Worm (Caenorhabditis elegans) whole organism, dauer: Measurements from ENCODE around the gene gln-1.

ENCODE experiments used
- unc-62 ChIP-seq: sonication (generic microtip); optimal IDR thresholded peaks from 2 replicates; lab custom pipeline; 2017; ENCODE audit warnings: missing biosample characterization, missing genetic modification reagents, missing genetic modification characterization

gln-1 gene

ce11 chrX:6093046-6093445 is 35.0 kb downstream of the gln-1 start, which contains the start of gene C15H9.5:
Gene C15H9.5 (plus strand): TSS chrX:6093300.
- no peak for TF ChIP-seq unc-62 (GFP tag; lab: Kevin White, UChicago)

ce11 chrX:6097551-6097950 is 39.5 kb downstream of the gln-1 start, which contains the start of gene C15H9.4:
Gene C15H9.4 (plus strand): TSS chrX:6097643.
- no peak for TF ChIP-seq unc-62 (GFP tag; lab: Kevin White, UChicago)

ce11 chrX:6098420-6098819 is 40.4 kb downstream of the gln-1 start:
- TF ChIP-seq unc-62 (GFP tag; lab: Kevin White, UChicago) = no peak

- TF ChIP-seq unc-62 (GFP tag; lab: Kevin White, UChicago) = no peak
Measured at ce11 chrX:6100395-6101099, 42.5 kb downstream of the gln-1 start.

- no peak for TF ChIP-seq unc-62 (GFP tag; lab: Kevin White, UChicago)
Measured at ce11 chrX:6103297-6103696, 45.2 kb downstream of the gln-1 start, which contains the start of gene C15H9.11. Gene C15H9.11 (minus strand): TSS chrX:6103397.

- no peak for TF ChIP-seq unc-62 (GFP tag; lab: Kevin White, UChicago)
Measured at ce11 chrX:6107962-6108361, 49.9 kb downstream of the gln-1 start.

ce11 chrX:6109288-6109770 is 51.3 kb downstream of the gln-1 start, which contains the start of gene kynu-1:
Gene kynu-1 (minus strand): TSS chrX:6109338.
- TF ChIP-seq unc-62 (GFP tag; lab: Kevin White, UChicago) = no peak
